Fruit fly (Drosophila melanogaster): ENCODE measurements around the gene Taf3.
A peak's percentile ranks its signal among the peaks of the same experiment; 100 is the strongest.

Taf3 gene

dm6 chr4:466543-466965 lies at the start of gene Taf3 (continued):
- peak in 1 of 2 experiments; percentile 60 for TF ChIP-seq eve (GFP tag; optimal IDR thresholded peaks at IDR 0.05)
- peak; percentile 16; the same call in 1 of the 2 replicates for TF ChIP-seq E2f2 (GFP tag; IDR thresholded peaks at IDR 0.05)
- TF ChIP-seq Stat92E (GFP tag; optimal IDR thresholded peaks at IDR 0.05), result peak in 1 of 3 experiments; percentile 46
- TF ChIP-seq BEAF-32 (GFP tag; optimal IDR thresholded peaks at IDR 0.05), result peak; percentile 67
- TF ChIP-seq onecut (GFP tag; IDR thresholded peaks at IDR 0.05), result 0 out of 2 replicates have a peak, but pooled peaks have one; percentile 11

- TF ChIP-seq CG3838 (GFP tag; optimal IDR thresholded peaks at IDR 0.05), result no peak
- no peak for TF ChIP-seq row (GFP tag; IDR thresholded peaks at IDR 0.05)
- TF ChIP-seq dimm (GFP tag; IDR thresholded peaks at IDR 0.05), result no peak
- no peak for TF ChIP-seq bsh (GFP tag; optimal IDR thresholded peaks at IDR 0.05)
- no peak for TF ChIP-seq CG12071 (GFP tag; optimal IDR thresholded peaks at IDR 0.05)
- no peak for TF ChIP-seq CG12104 (GFP tag; optimal IDR thresholded peaks at IDR 0.05)
- TF ChIP-seq CG3163 (GFP tag; optimal IDR thresholded peaks at IDR 0.05), result no peak
- TF ChIP-seq cad (GFP tag; optimal IDR thresholded peaks at IDR 0.05), result no peak
- no peak for TF ChIP-seq CG8359 (GFP tag; optimal IDR thresholded peaks at IDR 0.05; ENCODE audit: borderline replicate concordance)
- TF ChIP-seq Tbp (GFP tag; optimal IDR thresholded peaks at IDR 0.05), result no peak
- TF ChIP-seq CG33213 (GFP tag; optimal IDR thresholded peaks at IDR 0.05), result no peak
- TF ChIP-seq stwl (tag; optimal IDR thresholded peaks at IDR 0.05), result no peak
- TF ChIP-seq nerfin-2 (GFP tag; IDR thresholded peaks at IDR 0.05; ENCODE audit: partially characterized antibody), result no peak
- no peak for TF ChIP-seq amos (GFP tag; IDR thresholded peaks at IDR 0.05; ENCODE audit: partially characterized antibody)
- peak; percentile 82; the same call in 1 of the 3 replicates for TF ChIP-seq CG2199 (GFP tag; IDR thresholded peaks at IDR 0.05)
- peak; percentile 22 for TF ChIP-seq Nf-YB (GFP tag; optimal IDR thresholded peaks at IDR 0.05)
- no peak for TF ChIP-seq slbo (GFP tag; IDR thresholded peaks at IDR 0.05)
- no peak for TF ChIP-seq az2 (GFP tag; optimal IDR thresholded peaks at IDR 0.05)
- no peak for TF ChIP-seq ato (GFP tag; IDR thresholded peaks at IDR 0.05; ENCODE audit: partially characterized antibody)
- TF ChIP-seq Taf1 (GFP tag; IDR thresholded peaks at IDR 0.05), result no peak
- TF ChIP-seq z (GFP tag; IDR thresholded peaks at IDR 0.05), result no peak
- TF ChIP-seq tap (tag; optimal IDR thresholded peaks at IDR 0.05), result no peak
- no peak for TF ChIP-seq ab (GFP tag; optimal IDR thresholded peaks at IDR 0.05)
- no peak for TF ChIP-seq CG4328 (GFP tag; optimal IDR thresholded peaks at IDR 0.05)
- no peak for TF ChIP-seq jing (GFP tag; optimal IDR thresholded peaks at IDR 0.05)
- TF ChIP-seq scrt (GFP tag; optimal IDR thresholded peaks at IDR 0.05), result peak; percentile 18
- no peak for TF ChIP-seq maf-S (GFP tag; optimal IDR thresholded peaks at IDR 0.05)
- TF ChIP-seq en (GFP tag; optimal IDR thresholded peaks at IDR 0.05), result no peak
- no peak for TF ChIP-seq Ets65A (GFP tag)
- TF ChIP-seq Doc3 (GFP tag; IDR thresholded peaks at IDR 0.05; ENCODE audit: partially characterized antibody), result no peak
- no peak for TF ChIP-seq Atf3 (GFP tag; optimal IDR thresholded peaks at IDR 0.05)
- TF ChIP-seq CG15601 (tag; optimal IDR thresholded peaks at IDR 0.05), result no peak
- TF ChIP-seq CG1233 (GFP tag; optimal IDR thresholded peaks at IDR 0.05), result no peak
- TF ChIP-seq CG32767 (GFP tag; IDR thresholded peaks at IDR 0.05), result no peak
- TF ChIP-seq dmrt99B (tag; optimal IDR thresholded peaks at IDR 0.05), result no peak
- TF ChIP-seq Hmx (GFP tag; optimal IDR thresholded peaks at IDR 0.05), result no peak
- TF ChIP-seq vnd (GFP tag; IDR thresholded peaks at IDR 0.05; ENCODE audit: partially characterized antibody), result no peak
- no peak for TF ChIP-seq CG1647 (GFP tag; optimal IDR thresholded peaks at IDR 0.05)
- no peak for TF ChIP-seq H15 (GFP tag; IDR thresholded peaks at IDR 0.05)
- peak; percentile 17 for TF ChIP-seq CG33557 (GFP tag; optimal IDR thresholded peaks at IDR 0.05)
- TF ChIP-seq phol (tag; optimal IDR thresholded peaks at IDR 0.05), result no peak
- TF ChIP-seq CG7372 (GFP tag; IDR thresholded peaks at IDR 0.05), result no peak
- TF ChIP-seq CG34376 (GFP tag; optimal IDR thresholded peaks at IDR 0.05), result no peak
- peak; percentile 27 for TF ChIP-seq Nf-YC (tag; optimal IDR thresholded peaks at IDR 0.05)
- no peak for TF ChIP-seq CG17568 (GFP tag; optimal IDR thresholded peaks at IDR 0.05)
Measured at dm6 chr4:509853-510252, 43.2 kb upstream of the Taf3 start.
